Fruit fly (Drosophila melanogaster) S2 (cell line): Measurements from ENCODE around the gene MED14.

Experiments used
- CG8478 ChIP-seq: fragments of >200 bp; optimal IDR thresholded peaks from 2 replicates; lab custom pipeline; 2018
- CTCF ChIP-seq, 2 experiments: fragments of >200 bp; optimal IDR thresholded peaks; 2 replicates each; lab custom pipeline; 2018

- no peak for TF ChIP-seq CG8478 (lab: Kevin White, UChicago)
- TF ChIP-seq CTCF (optimal IDR thresholded peaks at IDR 0.05; lab: Kevin White, UChicago) = no peak
Measured at dm6 chr3L:616482-617148, 23.6 kb downstream of the MED14 start.
